Fruit fly (Drosophila melanogaster) whole organism, embryonic: ENCODE results near the gene CG14024.

Experiments
- Atf-2 ChIP-seq: fragments of 200-800 bp; sonication (Bioruptor generic); optimal IDR thresholded peaks from 2 replicates; lab custom pipeline; 2016; ENCODE audit warnings: missing biosample characterization, missing genetic modification characterization
- Bdp1 ChIP-seq: fragments of 200-800 bp; sonication (Bioruptor generic); optimal IDR thresholded peaks from 3 replicates; lab custom pipeline; 2016; ENCODE audit warnings: missing biosample characterization, missing genetic modification characterization
- CG10267 ChIP-seq: fragments of 200-800 bp; sonication (Bioruptor generic); optimal IDR thresholded peaks from 2 replicates; lab custom pipeline; 2018; ENCODE audit warnings: missing biosample characterization, mild to moderate bottlenecking, missing genetic modification characterization, moderate library complexity
- CG11085 ChIP-seq: fragments of 200-800 bp; sonication (Bioruptor generic); IDR thresholded peaks from 2 replicates; pipeline ENCODE4 v1.3.6; 2022; ENCODE audit warnings: missing biosample characterization, missing genetic modification characterization
- CG11398 ChIP-seq: fragments of 200-800 bp; sonication (Bioruptor generic); optimal IDR thresholded peaks from 2 replicates; lab custom pipeline; 2016; ENCODE audit warnings: missing biosample characterization, missing genetic modification characterization
- CG11504 ChIP-seq: fragments of 200-800 bp; sonication (Bioruptor generic); optimal IDR thresholded peaks from 3 replicates; lab custom pipeline; 2019; ENCODE audit warnings: missing biosample characterization, mild to moderate bottlenecking, missing genetic modification characterization, moderate library complexity
- CG11696 ChIP-seq: fragments of 200-800 bp; sonication (Bioruptor generic); IDR thresholded peaks from 2 replicates; pipeline ENCODE4 v1.3.6; 2022; ENCODE audit warnings: missing biosample characterization, missing genetic modification characterization
- CG12299 ChIP-seq: fragments of 200-800 bp; sonication (Bioruptor generic); optimal IDR thresholded peaks from 2 replicates; lab custom pipeline; 2018; ENCODE audit warnings: missing biosample characterization, mild to moderate bottlenecking, missing genetic modification characterization
- CG14710 ChIP-seq: fragments of 200-800 bp; sonication (Bioruptor generic); optimal IDR thresholded peaks from 3 replicates; lab custom pipeline; 2019; ENCODE audit warnings: missing biosample characterization, mild to moderate bottlenecking, missing genetic modification characterization, moderate library complexity
- CG15514 ChIP-seq: fragments of 200-800 bp; sonication (Bioruptor generic); optimal IDR thresholded peaks from 3 replicates; lab custom pipeline; 2017; ENCODE audit warnings: missing biosample characterization, missing genetic modification characterization, mild to moderate bottlenecking, moderate library complexity, missing genetic modification reagents
- CG1602 ChIP-seq: fragments of 200-800 bp; sonication (Bioruptor generic); optimal IDR thresholded peaks from 3 replicates; lab custom pipeline; 2016; ENCODE audit warnings: missing biosample characterization, missing genetic modification characterization
- CG17359 ChIP-seq: fragments of 200-800 bp; sonication (Bioruptor generic); optimal IDR thresholded peaks from 3 replicates; lab custom pipeline; 2018; ENCODE audit warnings: missing biosample characterization, mild to moderate bottlenecking, missing genetic modification characterization, moderate library complexity
- CG18262 ChIP-seq: fragments of 200-800 bp; optimal IDR thresholded peaks from 3 replicates; lab custom pipeline; 2019; ENCODE audit warnings: missing biosample characterization, mild to moderate bottlenecking, missing genetic modification characterization, moderate library complexity
- CG34422 ChIP-seq: fragments of 200-800 bp; sonication (Bioruptor generic); IDR thresholded peaks from 3 replicates; pipeline ENCODE4 v1.3.6; 2022; ENCODE audit warnings: missing biosample characterization, missing genetic modification characterization
- CG4404 ChIP-seq: fragments of 200-800 bp; sonication (Bioruptor generic); IDR thresholded peaks from 2 replicates; pipeline ENCODE4 v1.3.6; 2022; ENCODE audit warnings: missing biosample characterization, missing genetic modification characterization
- CG6175 ChIP-seq: fragments of 200-800 bp; sonication (Bioruptor generic); IDR thresholded peaks from 3 replicates; pipeline ENCODE4 v1.3.6; 2022; ENCODE audit warnings: missing biosample characterization, missing genetic modification characterization
- CG6254 ChIP-seq: fragments of 200-800 bp; sonication (Bioruptor generic); optimal IDR thresholded peaks from 3 replicates; lab custom pipeline; 2017; ENCODE audit warnings: mild to moderate bottlenecking, missing biosample characterization, missing genetic modification reagents, missing genetic modification characterization
- CG6813 ChIP-seq: fragments of 200-800 bp; sonication (Bioruptor generic); optimal IDR thresholded peaks from 2 replicates; lab custom pipeline; 2017; ENCODE audit warnings: missing biosample characterization, missing genetic modification characterization, mild to moderate bottlenecking, moderate library complexity, missing genetic modification reagents
- CG7556 ChIP-seq: fragments of 200-800 bp; sonication (Bioruptor generic); optimal IDR thresholded peaks from 2 replicates; lab custom pipeline; 2017; ENCODE audit warnings: missing biosample characterization, mild to moderate bottlenecking, missing genetic modification characterization
- CG7786 ChIP-seq: fragments of 200-800 bp; sonication (Bioruptor generic); optimal IDR thresholded peaks from 2 replicates; lab custom pipeline; 2016; ENCODE audit warnings: missing biosample characterization, missing genetic modification characterization
- CrebB ChIP-seq: fragments of 200-800 bp; sonication (Bioruptor generic); optimal IDR thresholded peaks from 3 replicates; lab custom pipeline; 2018; ENCODE audit warnings: missing biosample characterization, mild to moderate bottlenecking, missing genetic modification characterization
- Dip2 ChIP-seq: fragments of 200-800 bp; sonication (Bioruptor generic); IDR thresholded peaks from 2 replicates; pipeline ENCODE4 v1.3.6; 2022; ENCODE audit warnings: missing biosample characterization, missing genetic modification characterization
- E2f2 ChIP-seq: fragments of 200-800 bp; sonication (Bioruptor generic); IDR thresholded peaks from 2 replicates; pipeline ENCODE4 v1.3.6; 2022; ENCODE audit warnings: missing biosample characterization, missing genetic modification characterization
- Fer2 ChIP-seq: fragments of 200-800 bp; sonication (Bioruptor generic); optimal IDR thresholded peaks from 2 replicates; lab custom pipeline; 2018; ENCODE audit warnings: missing biosample characterization, mild to moderate bottlenecking, missing genetic modification characterization, moderate library complexity
- GATAe ChIP-seq: fragments of 200-800 bp; sonication (Bioruptor generic); conservative IDR thresholded peaks from 2 replicates; pipeline ENCODE4 v1.3.6; 2022; ENCODE audit warnings: missing biosample characterization, missing genetic modification characterization
- Gsc ChIP-seq: fragments of 200-800 bp; sonication (Bioruptor generic); IDR thresholded peaks from 2 replicates; pipeline ENCODE4 v1.3.6; 2022; ENCODE audit warnings: missing biosample characterization, missing genetic modification characterization
- HHEX ChIP-seq: fragments of 200-800 bp; sonication (Bioruptor generic); optimal IDR thresholded peaks from 3 replicates; lab custom pipeline; 2017; ENCODE audit warnings: missing biosample characterization, mild to moderate bottlenecking, missing genetic modification characterization, missing genetic modification reagents
- HmgD ChIP-seq: fragments of 200-800 bp; sonication (Bioruptor generic); optimal IDR thresholded peaks from 3 replicates; lab custom pipeline; 2016; ENCODE audit warnings: missing biosample characterization, missing genetic modification characterization
- Hmx ChIP-seq: fragments of 200-800 bp; sonication (Bioruptor generic); optimal IDR thresholded peaks from 2 replicates; lab custom pipeline; 2016; ENCODE audit warnings: missing biosample characterization, missing genetic modification characterization
- Kr ChIP-seq: fragments of 200-800 bp; sonication (Bioruptor generic); optimal IDR thresholded peaks from 2 replicates; lab custom pipeline; 2017; ENCODE audit warnings: missing biosample characterization, mild to moderate bottlenecking, missing genetic modification characterization
- Sox100B ChIP-seq: fragments of 200-800 bp; sonication (Bioruptor generic); optimal IDR thresholded peaks from 3 replicates; lab custom pipeline; 2018; ENCODE audit warnings: missing biosample characterization, mild to moderate bottlenecking, missing genetic modification characterization
- Sry-β ChIP-seq: fragments of 200-800 bp; sonication (Bioruptor generic); optimal IDR thresholded peaks from 2 replicates; lab custom pipeline; 2018; ENCODE audit warnings: missing biosample characterization, mild to moderate bottlenecking, missing genetic modification characterization, moderate library complexity
- Trl ChIP-seq, 3 experiments: fragments of >200 bp in 2 of 3; fragments of 200-800 bp in 1 of 3; sonication (Bioruptor generic) in 1 of 3; optimal IDR thresholded peaks; 2 replicates in 1 of 3; 3 replicates in 2 of 3; lab custom pipeline; 2016 to 2017; ENCODE audit warnings: missing biosample characterization in 1 of 3, missing genetic modification characterization in 1 of 3
- amos ChIP-seq: fragments of 200-800 bp; sonication (Bioruptor generic); IDR thresholded peaks from 2 replicates; pipeline ENCODE4 v1.3.6; 2022; ENCODE audit warnings: missing biosample characterization, missing genetic modification characterization; ENCODE audit not compliant: partially characterized antibody
- ara ChIP-seq: fragments of 200-800 bp; sonication (Bioruptor generic); IDR thresholded peaks from 2 replicates; pipeline ENCODE4 v1.3.6; 2022; ENCODE audit warnings: missing biosample characterization, missing genetic modification characterization
- ci ChIP-seq: fragments of 200-800 bp; sonication (Bioruptor generic); IDR thresholded peaks from 3 replicates; pipeline ENCODE4 v1.3.6; 2022; ENCODE audit warnings: missing biosample characterization, missing genetic modification characterization
- crc ChIP-seq: fragments of 200-800 bp; sonication (Bioruptor generic); optimal IDR thresholded peaks from 2 replicates; lab custom pipeline; 2016; ENCODE audit warnings: missing biosample characterization, missing genetic modification characterization
- dimm ChIP-seq: fragments of 200-800 bp; sonication (Bioruptor generic); IDR thresholded peaks from 2 replicates; pipeline ENCODE4 v1.3.6; 2022; ENCODE audit warnings: missing biosample characterization, missing genetic modification characterization
- fd102C ChIP-seq: fragments of 200-800 bp; sonication (Bioruptor generic); optimal IDR thresholded peaks from 2 replicates; lab custom pipeline; 2018; ENCODE audit warnings: missing biosample characterization, mild to moderate bottlenecking, missing genetic modification characterization, moderate library complexity
- lola ChIP-seq, 3 experiments: fragments of >200 bp in 2 of 3; fragments of 200-800 bp in 1 of 3; sonication (Bioruptor generic) in 1 of 3; optimal IDR thresholded peaks; 2 replicates each; lab custom pipeline; 2017 to 2019; ENCODE audit warnings: missing biosample characterization in 3 of 3, missing genetic modification characterization in 3 of 3, mild to moderate bottlenecking in 1 of 3, moderate library complexity in 1 of 3
- mam ChIP-seq: fragments of 200-800 bp; sonication (Bioruptor generic); optimal IDR thresholded peaks from 3 replicates; lab custom pipeline; 2016; ENCODE audit warnings: missing biosample characterization, missing genetic modification characterization
- pb ChIP-seq: fragments of 200-800 bp; sonication (Bioruptor generic); optimal IDR thresholded peaks from 3 replicates; lab custom pipeline; 2016; ENCODE audit warnings: missing biosample characterization, missing genetic modification characterization
- phol ChIP-seq: fragments of 200-800 bp; sonication (Bioruptor generic); optimal IDR thresholded peaks from 3 replicates; lab custom pipeline; 2018; ENCODE audit warnings: missing biosample characterization, mild to moderate bottlenecking, missing genetic modification characterization, moderate library complexity
- pros ChIP-seq: fragments of 200-800 bp; sonication (Bioruptor generic); optimal IDR thresholded peaks from 3 replicates; lab custom pipeline; 2019; ENCODE audit warnings: missing biosample characterization, mild to moderate bottlenecking, missing genetic modification characterization, moderate library complexity
- row ChIP-seq: fragments of 200-800 bp; sonication (Bioruptor generic); IDR thresholded peaks from 3 replicates; pipeline ENCODE4 v1.3.6; 2022; ENCODE audit warnings: missing biosample characterization, missing genetic modification characterization
- seq ChIP-seq: fragments of 200-800 bp; sonication (Bioruptor generic); IDR thresholded peaks from 2 replicates; pipeline ENCODE4 v1.3.6; 2022; ENCODE audit warnings: missing biosample characterization, missing genetic modification characterization
- sr ChIP-seq: fragments of 200-800 bp; sonication (Bioruptor generic); IDR thresholded peaks from 3 replicates; pipeline ENCODE4 v1.3.6; 2022; ENCODE audit warnings: missing biosample characterization, missing genetic modification characterization
- ssp ChIP-seq: fragments of 200-800 bp; sonication (Bioruptor generic); IDR thresholded peaks from 2 replicates; pipeline ENCODE4 v1.3.6; 2022; ENCODE audit warnings: missing biosample characterization, missing genetic modification characterization
- wor ChIP-seq: fragments of 200-800 bp; sonication (Bioruptor generic); IDR thresholded peaks from 2 replicates; pipeline ENCODE4 v1.3.6; 2022; ENCODE audit warnings: missing biosample characterization, missing genetic modification characterization

The CG14024 gene

DNA sequence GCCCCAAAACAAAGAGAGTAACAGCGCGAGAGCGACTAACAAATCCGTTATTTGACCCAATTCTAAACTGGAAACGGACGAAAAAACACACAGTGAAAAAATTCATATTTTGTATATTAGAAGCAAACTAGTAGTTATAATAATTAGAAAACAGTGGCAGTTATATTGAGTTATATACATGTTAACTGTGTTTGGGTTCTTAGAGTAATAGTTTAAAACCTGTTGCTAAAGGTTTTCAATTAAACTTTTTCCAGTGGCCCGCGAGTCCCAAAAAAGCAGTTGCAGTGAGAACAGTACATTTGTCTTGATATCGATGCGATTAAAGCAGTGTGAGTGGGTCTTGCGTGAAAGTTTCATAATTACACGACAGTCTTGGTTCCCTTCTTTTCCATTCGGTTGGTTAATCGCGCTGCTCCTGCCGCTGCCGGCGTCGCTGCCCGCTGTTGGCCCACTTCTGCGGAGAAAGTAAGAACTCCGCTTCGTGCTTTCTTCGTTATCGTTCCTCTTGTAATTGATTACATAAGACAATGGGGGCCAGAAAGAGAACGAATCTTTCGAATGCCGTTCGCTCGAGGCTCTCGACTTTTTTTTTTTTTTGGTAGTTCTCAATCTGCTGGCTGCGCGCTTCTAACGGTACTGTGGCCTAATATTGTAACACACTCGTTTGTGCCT, 17.3 kb downstream of the CG14024 start (continued):
- no peak for TF ChIP-seq HmgD (GFP tag; lab: Kevin White, UChicago)
- TF ChIP-seq GATAe (GFP tag; lab: Robert Waterston, UW) = no peak
- no peak for TF ChIP-seq CG6175 (GFP tag; lab: Robert Waterston, UW)
- TF ChIP-seq CG11504 = peak; percentile 43
- no peak for TF ChIP-seq CG11398 (GFP tag; lab: Kevin White, UChicago)
- TF ChIP-seq seq (GFP tag; lab: Robert Waterston, UW) = no peak
- 0 out of 2 replicates have a peak, but pooled peaks have one; percentile 3 for TF ChIP-seq dimm (GFP tag; lab: Robert Waterston, UW)
- peak in 1 of 3 experiments; percentile 69 for TF ChIP-seq lola (GFP tag; optimal IDR thresholded peaks at IDR 0.05; lab: Kevin White, UChicago)
- TF ChIP-seq sr (GFP tag; lab: Robert Waterston, UW) = no peak; the same call in 2 of the 3 replicates
- no peak for TF ChIP-seq CG11696 (GFP tag; lab: Robert Waterston, UW)
- TF ChIP-seq fd102C (GFP tag; lab: Kevin White, UChicago) = no peak
- no peak for TF ChIP-seq Fer2 (tag; lab: Kevin White, UChicago)
- no peak for TF ChIP-seq amos (GFP tag; lab: Robert Waterston, UW)
- 0 out of 2 replicates have a peak, but pooled peaks have one; percentile 29 for TF ChIP-seq wor (GFP tag; lab: Robert Waterston, UW)
- no peak for TF ChIP-seq CG6813 (GFP tag; lab: Kevin White, UChicago)
- peak; percentile 49 for TF ChIP-seq CG14710 (tag; lab: Kevin White, UChicago)
- TF ChIP-seq ssp (GFP tag; lab: Robert Waterston, UW) = peak; percentile 61
- TF ChIP-seq mam (GFP tag; lab: Kevin White, UChicago) = no peak
- peak; percentile 80 for TF ChIP-seq ci (GFP tag; lab: Robert Waterston, UW)
- no peak for TF ChIP-seq CG15514 (GFP tag; lab: Kevin White, UChicago)
- TF ChIP-seq CG7556 (GFP tag; lab: Kevin White, UChicago) = peak; percentile 19
- 0 out of 2 replicates have a peak, but pooled peaks have one; percentile 10 for TF ChIP-seq CG4404
- peak; percentile 8 for TF ChIP-seq CG7786
- no peak for TF ChIP-seq Dip2 (GFP tag; lab: Robert Waterston, UW)
- peak; percentile 71 for TF ChIP-seq CG18262
- peak; percentile 19 for TF ChIP-seq CG1602
- TF ChIP-seq Sox100B = peak; percentile 26
- no peak for TF ChIP-seq pb (GFP tag; lab: Kevin White, UChicago)
- no peak for TF ChIP-seq Bdp1 (GFP tag; lab: Kevin White, UChicago)
- TF ChIP-seq CG11085 (GFP tag; lab: Robert Waterston, UW) = no peak
- peak; percentile 56 for TF ChIP-seq CG6254 (GFP tag; lab: Kevin White, UChicago)
- TF ChIP-seq CG12299 (tag; lab: Kevin White, UChicago) = no peak
- TF ChIP-seq Hmx (GFP tag; lab: Kevin White, UChicago) = no peak
- TF ChIP-seq CG17359 (tag; lab: Kevin White, UChicago) = peak; percentile 33
- no peak for TF ChIP-seq Gsc (GFP tag; lab: Robert Waterston, UW)
- no peak for TF ChIP-seq pros
- TF ChIP-seq HHEX (GFP tag; lab: Kevin White, UChicago) = no peak
- no peak for TF ChIP-seq Sry-β (GFP tag; lab: Kevin White, UChicago)
- peak; percentile 67 for TF ChIP-seq phol (tag; lab: Kevin White, UChicago)
- TF ChIP-seq Trl (optimal IDR thresholded peaks at IDR 0.05; lab: Kevin White, UChicago) = peak in 1 of 2 experiments; percentile 21
- no peak for TF ChIP-seq Trl (GFP tag; optimal IDR thresholded peaks at IDR 0.05; lab: Kevin White, UChicago)
- TF ChIP-seq CG10267 (tag; lab: Kevin White, UChicago) = peak; percentile 33
- TF ChIP-seq CrebB = no peak
- TF ChIP-seq CG34422 (GFP tag; lab: Robert Waterston, UW) = no peak
- no peak for TF ChIP-seq ara (GFP tag; lab: Robert Waterston, UW)
- peak; percentile 21; the same call in 1 of the 2 replicates for TF ChIP-seq E2f2
- peak; percentile 15 for TF ChIP-seq Atf-2 (GFP tag; lab: Kevin White, UChicago)
- TF ChIP-seq Kr (GFP tag; lab: Kevin White, UChicago) = no peak
- TF ChIP-seq row = peak; percentile 66
- TF ChIP-seq crc = no peak
